Fruit fly (Drosophila melanogaster): ENCODE data around the gene js.

Gene js

DNA sequence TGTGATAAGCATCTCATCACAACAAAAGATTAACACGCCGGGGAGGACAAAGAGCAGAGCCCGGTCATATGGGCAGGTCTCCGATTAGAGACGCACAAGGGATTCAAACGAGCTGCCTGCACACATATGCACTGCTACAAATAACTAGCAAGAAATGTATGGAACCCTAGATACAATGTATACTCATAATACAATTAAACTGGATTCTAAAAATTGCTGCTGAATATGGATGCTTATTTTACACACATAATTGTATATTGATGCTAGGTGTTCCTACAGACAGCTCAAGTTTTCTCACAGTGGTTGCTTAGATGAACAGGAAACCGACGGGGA, 31.1 kb downstream of the js start (continued):
- TF ChIP-seq sage (GFP tag; optimal IDR thresholded peaks at IDR 0.05): no peak
- no peak for TF ChIP-seq brk (GFP tag; optimal IDR thresholded peaks at IDR 0.05)
- TF ChIP-seq ey (GFP tag; optimal IDR thresholded peaks at IDR 0.05): peak; percentile 48
- no peak for TF ChIP-seq pan (optimal IDR thresholded peaks at IDR 0.05)

- TF ChIP-seq h (GFP tag; optimal IDR thresholded peaks at IDR 0.05) (peak; percentile 25), pan (optimal IDR thresholded peaks at IDR 0.05) (no peak), fru (GFP tag; optimal IDR thresholded peaks at IDR 0.05) (peak; percentile 47), dmrt93B (GFP tag; optimal IDR thresholded peaks at IDR 0.05) (no peak), HLH106 (tag; optimal IDR thresholded peaks at IDR 0.05) (peak; percentile 16), CG32264 (GFP tag; optimal IDR thresholded peaks at IDR 0.05) (no peak), sage (GFP tag; optimal IDR thresholded peaks at IDR 0.05) (peak; percentile 48), CrebA (GFP tag; optimal IDR thresholded peaks at IDR 0.05; ENCODE audit: borderline replicate concordance) (no peak), br (GFP tag; optimal IDR thresholded peaks at IDR 0.05) (peak; percentile 30), sv (GFP tag; optimal IDR thresholded peaks at IDR 0.05) (no peak), foxo (GFP tag; optimal IDR thresholded peaks at IDR 0.05) (peak in 1 of 2 experiments; percentile 40), Abd-B (GFP tag; optimal IDR thresholded peaks at IDR 0.05) (no peak), ey (GFP tag; optimal IDR thresholded peaks at IDR 0.05) (peak; percentile 39), Hr83 (GFP tag; optimal IDR thresholded peaks at IDR 0.05; ENCODE audit: poor library complexity, severe bottlenecking) (no peak), woc (GFP tag; optimal IDR thresholded peaks at IDR 0.05) (peak; percentile 46), Hnf4 (GFP tag; optimal IDR thresholded peaks at IDR 0.05) (peak; percentile 8), rgr (GFP tag; optimal IDR thresholded peaks at IDR 0.05) (no peak), Sp1 (GFP tag; optimal IDR thresholded peaks at IDR 0.05) (peak; percentile 9), OdsH (GFP tag; optimal IDR thresholded peaks at IDR 0.05) (no peak), Mio (GFP tag; optimal IDR thresholded peaks at IDR 0.05) (no peak)
Observed at dm6 chr3R:16336327-16337052, 31.6 kb downstream of the js start.

DNA sequence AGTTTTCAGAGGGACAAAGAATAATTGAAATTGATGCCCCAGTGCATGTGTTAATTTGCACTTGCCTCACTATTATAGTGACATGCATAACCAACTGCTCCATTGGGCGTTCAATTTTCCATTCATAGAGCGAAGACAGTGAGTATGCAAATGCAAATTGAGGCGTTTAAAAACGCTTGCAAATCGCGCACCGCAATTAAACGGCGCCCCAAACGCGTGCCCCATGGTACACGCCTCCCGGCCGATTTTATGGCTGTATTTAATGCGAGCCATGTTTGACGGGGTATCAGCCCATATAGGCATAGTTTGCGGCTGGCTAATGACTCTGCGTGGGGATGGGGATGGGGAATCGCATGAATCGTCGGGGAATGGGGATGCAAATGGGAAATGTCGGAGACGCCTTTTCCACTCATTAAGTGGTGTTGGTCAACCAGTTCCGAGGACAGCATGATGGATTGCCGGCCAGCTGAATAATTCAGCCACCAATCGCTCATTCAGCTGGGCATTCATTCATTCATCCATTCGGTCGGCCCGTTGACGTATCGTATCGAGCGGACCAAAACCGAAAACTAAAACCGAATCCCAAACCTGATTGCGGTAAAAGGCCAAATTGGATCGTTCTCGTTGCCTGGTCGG, 32.5 kb downstream of the js start:
- TF ChIP-seq N (GFP tag; optimal IDR thresholded peaks at IDR 0.05): no peak
- TF ChIP-seq psq (GFP tag; optimal IDR thresholded peaks at IDR 0.05): no peak

- no peak for TF ChIP-seq h (GFP tag; optimal IDR thresholded peaks at IDR 0.05)
- TF ChIP-seq dl (GFP tag; optimal IDR thresholded peaks at IDR 0.05; ENCODE audit: insufficient read depth in 1 of 2, partially characterized antibody in 2 of 2): no peak
- no peak for TF ChIP-seq sv (GFP tag; optimal IDR thresholded peaks at IDR 0.05)
- no peak for TF ChIP-seq N (GFP tag; optimal IDR thresholded peaks at IDR 0.05)
- TF ChIP-seq Sp1 (GFP tag; optimal IDR thresholded peaks at IDR 0.05): no peak
- no peak for TF ChIP-seq HLH106 (tag; optimal IDR thresholded peaks at IDR 0.05)
- TF ChIP-seq CG9705 (GFP tag; optimal IDR thresholded peaks at IDR 0.05): no peak
- TF ChIP-seq Abd-B (GFP tag; optimal IDR thresholded peaks at IDR 0.05): no peak
- no peak for TF ChIP-seq rgr (GFP tag; optimal IDR thresholded peaks at IDR 0.05)
- TF ChIP-seq woc (GFP tag; optimal IDR thresholded peaks at IDR 0.05): no peak
- no peak for TF ChIP-seq CrebA (GFP tag; optimal IDR thresholded peaks at IDR 0.05; ENCODE audit: borderline replicate concordance)
- no peak for TF ChIP-seq ey (GFP tag; optimal IDR thresholded peaks at IDR 0.05)
- no peak for TF ChIP-seq psq (GFP tag; optimal IDR thresholded peaks at IDR 0.05)
- no peak for TF ChIP-seq Dfd (GFP tag; optimal IDR thresholded peaks at IDR 0.05)
- no peak for TF ChIP-seq CG32264 (GFP tag; optimal IDR thresholded peaks at IDR 0.05)
- no peak for TF ChIP-seq Hnf4 (GFP tag; optimal IDR thresholded peaks at IDR 0.05)
Observed at dm6 chr3R:16334797-16335196, 33.3 kb downstream of the js start.

- no peak for TF ChIP-seq Dfd (GFP tag; optimal IDR thresholded peaks at IDR 0.05)
- TF ChIP-seq Vsx2 (GFP tag; optimal IDR thresholded peaks at IDR 0.05; ENCODE audit: partially characterized antibody): peak; percentile 20
Observed at dm6 chr3R:16334329-16334728, 33.8 kb downstream of the js start.
